Worm (Caenorhabditis elegans) whole organism, L1 larva: ENCODE measurements around the gene lrr-1.

ENCODE experiments used
- C16A3.4 ChIP-seq: fragments of 150-350 bp; optimal IDR thresholded peaks from 2 replicates; lab custom pipeline; 2014; ENCODE audit warnings: missing biosample characterization, missing genetic modification characterization
- F16B12.6 ChIP-seq: fragments of 150-350 bp; optimal IDR thresholded peaks from 2 replicates; lab custom pipeline; 2014; ENCODE audit warnings: missing biosample characterization, missing genetic modification characterization
- aha-1 ChIP-seq: fragments of 150-350 bp; optimal IDR thresholded peaks from 2 replicates; lab custom pipeline; 2014; ENCODE audit warnings: missing biosample characterization, missing genetic modification characterization
- aly-2 ChIP-seq: fragments of 150-350 bp; optimal IDR thresholded peaks from 2 replicates; lab custom pipeline; 2014; ENCODE audit warnings: missing biosample characterization, missing genetic modification characterization
- ama-1 ChIP-seq: fragments of 150-350 bp; optimal IDR thresholded peaks from 2 replicates; lab custom pipeline; 2014
- blmp-1 ChIP-seq: fragments of 150-350 bp; optimal IDR thresholded peaks from 2 replicates; lab custom pipeline; 2014; ENCODE audit warnings: missing biosample characterization, missing genetic modification characterization
- ceh-63 ChIP-seq: fragments of 200-800 bp; sonication (Bioruptor generic); optimal IDR thresholded peaks from 2 replicates; lab custom pipeline; 2018; ENCODE audit warnings: mild to moderate bottlenecking, missing genetic modification characterization, missing compliant biosample characterization
- ceh-8 ChIP-seq: fragments of 200-800 bp; sonication (Bioruptor generic); optimal IDR thresholded peaks from 2 replicates; lab custom pipeline; 2018; ENCODE audit warnings: mild to moderate bottlenecking, missing genetic modification characterization, moderate library complexity, missing compliant biosample characterization
- ceh-90 ChIP-seq: sonication (generic microtip); optimal IDR thresholded peaks from 2 replicates; lab custom pipeline; 2016; ENCODE audit warnings: missing genetic modification characterization, missing compliant biosample characterization
- ces-1 ChIP-seq: fragments of 150-350 bp; optimal IDR thresholded peaks from 2 replicates; lab custom pipeline; 2014; ENCODE audit warnings: missing biosample characterization, missing genetic modification reagents, missing genetic modification characterization
- dpl-1 ChIP-seq, 3 experiments: fragments of 150-350 bp in 2 of 3; sonication (generic microtip) in 1 of 3; optimal IDR thresholded peaks; 2 replicates each; lab custom pipeline; 2014 to 2017; ENCODE audit warnings: missing biosample characterization in 3 of 3, missing genetic modification characterization in 3 of 3, missing genetic modification reagents in 3 of 3
- efl-1 ChIP-seq, 4 experiments: fragments of 150-350 bp; optimal IDR thresholded peaks in 3 of 4; peaks in 1 of 4; 1 replicate in 1 of 4; 2 replicates in 3 of 4; lab custom pipeline; 2014; ENCODE audit warnings: missing biosample characterization in 2 of 4, missing genetic modification characterization in 2 of 4, missing genetic modification reagents in 2 of 4
- egl-13 ChIP-seq: sonication (generic microtip); optimal IDR thresholded peaks from 2 replicates; lab custom pipeline; 2016; ENCODE audit warnings: missing genotype, missing genetic modification reagents, missing genetic modification characterization, missing compliant biosample characterization
- elt-3 ChIP-seq, 6 experiments: fragments of 150-350 bp in 1 of 6; sonication (generic microtip); optimal IDR thresholded peaks; 2 replicates each; lab custom pipeline; 2017 to 2018; ENCODE audit warnings: missing biosample characterization in 6 of 6, missing genetic modification characterization in 6 of 6, inconsistent platforms in 1 of 6
- fkh-10 ChIP-seq: sonication (generic microtip); optimal IDR thresholded peaks from 2 replicates; lab custom pipeline; 2017; ENCODE audit warnings: missing biosample characterization, missing genetic modification reagents, missing genetic modification characterization
- fkh-4 ChIP-seq: sonication (generic microtip); optimal IDR thresholded peaks from 2 replicates; lab custom pipeline; 2016; ENCODE audit warnings: missing compliant biosample characterization, missing genetic modification characterization, borderline replicate concordance
- fos-1 ChIP-seq: fragments of 150-350 bp; optimal IDR thresholded peaks from 2 replicates; lab custom pipeline; 2014; ENCODE audit warnings: missing biosample characterization, missing genetic modification characterization
- hlh-17 ChIP-seq: fragments of 200-800 bp; sonication (Bioruptor generic); optimal IDR thresholded peaks from 2 replicates; lab custom pipeline; 2018; ENCODE audit warnings: missing genetic modification characterization, mild to moderate bottlenecking, missing compliant biosample characterization, moderate library complexity, borderline replicate concordance
- hlh-4 ChIP-seq: sonication (generic microtip); optimal IDR thresholded peaks from 2 replicates; lab custom pipeline; 2016; ENCODE audit warnings: mild to moderate bottlenecking, missing genetic modification characterization, missing compliant biosample characterization
- irx-1 ChIP-seq: sonication (generic microtip); optimal IDR thresholded peaks from 2 replicates; lab custom pipeline; 2016; ENCODE audit warnings: missing genetic modification characterization, missing compliant biosample characterization
- isw-1 ChIP-seq: fragments of 200-800 bp; sonication (Bioruptor generic); IDR thresholded peaks from 2 replicates; pipeline ENCODE4 v1.3.6; 2022; ENCODE audit warnings: missing genetic modification characterization, missing compliant biosample characterization
- jun-1 ChIP-seq: fragments of 150-350 bp; optimal IDR thresholded peaks from 2 replicates; lab custom pipeline; 2014; ENCODE audit warnings: missing biosample characterization, missing genetic modification reagents, missing genetic modification characterization
- lin-13 ChIP-seq: fragments of 150-350 bp; optimal IDR thresholded peaks from 2 replicates; lab custom pipeline; 2014; ENCODE audit warnings: missing biosample characterization, missing genetic modification reagents, missing genetic modification characterization
- lin-14 ChIP-seq: fragments of 200-800 bp; sonication (Bioruptor generic); optimal IDR thresholded peaks from 2 replicates; lab custom pipeline; 2018; ENCODE audit warnings: mild to moderate bottlenecking, missing genetic modification characterization, moderate library complexity, missing compliant biosample characterization
- lin-15B ChIP-seq: fragments of 150-350 bp; sonication (generic microtip); optimal IDR thresholded peaks from 3 replicates; lab custom pipeline; 2014; ENCODE audit warnings: missing biosample characterization, missing genetic modification characterization
- lir-3 ChIP-seq: sonication (generic microtip); optimal IDR thresholded peaks from 2 replicates; lab custom pipeline; 2016; ENCODE audit warnings: mild to moderate bottlenecking, missing genetic modification characterization, moderate library complexity, missing compliant biosample characterization; ENCODE audit not compliant: poor library complexity
- mab-9 ChIP-seq: fragments of 200-800 bp; sonication (Bioruptor generic); IDR thresholded peaks from 2 replicates; pipeline ENCODE4 v1.3.6; 2022; ENCODE audit warnings: missing genetic modification reagents, missing genetic modification characterization, missing compliant biosample characterization
- mef-2 ChIP-seq: fragments of 150-350 bp; optimal IDR thresholded peaks from 2 replicates; lab custom pipeline; 2014; ENCODE audit warnings: missing biosample characterization, missing genetic modification characterization
- mep-1 ChIP-seq: fragments of 150-350 bp; optimal IDR thresholded peaks from 2 replicates; lab custom pipeline; 2014; ENCODE audit warnings: missing biosample characterization, missing genetic modification characterization
- nhr-11 ChIP-seq: fragments of 150-350 bp; optimal IDR thresholded peaks from 2 replicates; lab custom pipeline; 2014; ENCODE audit warnings: missing biosample characterization, missing genetic modification characterization
- nhr-20 ChIP-seq: sonication (generic microtip); optimal IDR thresholded peaks from 2 replicates; lab custom pipeline; 2016; ENCODE audit warnings: mild to moderate bottlenecking, missing genetic modification characterization, missing compliant biosample characterization
- nhr-237 ChIP-seq: fragments of 150-350 bp; optimal IDR thresholded peaks from 2 replicates; lab custom pipeline; 2014; ENCODE audit warnings: missing biosample characterization, missing genetic modification characterization
- nhr-47 ChIP-seq: sonication (generic microtip); optimal IDR thresholded peaks from 2 replicates; lab custom pipeline; 2016; ENCODE audit warnings: mild to moderate bottlenecking, missing genetic modification characterization, moderate library complexity, missing compliant biosample characterization
- nhr-76 ChIP-seq: sonication (generic microtip); optimal IDR thresholded peaks from 2 replicates; lab custom pipeline; 2017; ENCODE audit warnings: missing biosample characterization, missing genetic modification characterization
- nhr-77 ChIP-seq: fragments of 150-350 bp; optimal IDR thresholded peaks from 2 replicates; lab custom pipeline; 2014; ENCODE audit warnings: missing biosample characterization, missing genetic modification characterization
- nhr-84 ChIP-seq: sonication (generic microtip); optimal IDR thresholded peaks from 2 replicates; lab custom pipeline; 2017; ENCODE audit warnings: missing biosample characterization, missing genetic modification characterization
- nhr-85 ChIP-seq: sonication (generic microtip); peaks from one replicate; lab custom pipeline; 2016; ENCODE audit warnings: missing genetic modification characterization, inconsistent platforms, missing compliant biosample characterization
- pag-3 ChIP-seq: sonication (generic microtip); optimal IDR thresholded peaks from 2 replicates; lab custom pipeline; 2017; ENCODE audit warnings: missing genetic modification characterization, mild to moderate bottlenecking, missing compliant biosample characterization, antibody characterized with exemption, borderline replicate concordance; ENCODE audit not compliant: insufficient read depth
- pax-3 ChIP-seq: fragments of 200-800 bp; sonication (Bioruptor generic); optimal IDR thresholded peaks from 2 replicates; lab custom pipeline; 2018; ENCODE audit warnings: mild to moderate bottlenecking, missing genetic modification characterization, moderate library complexity, missing compliant biosample characterization
- pqm-1 ChIP-seq: sonication (generic microtip); optimal IDR thresholded peaks from 3 replicates; lab custom pipeline; 2017; ENCODE audit warnings: missing biosample characterization, missing genetic modification characterization
- skn-1 ChIP-seq: fragments of 150-350 bp; optimal IDR thresholded peaks from 2 replicates; lab custom pipeline; 2014; ENCODE audit warnings: missing biosample characterization, missing genetic modification characterization
- snu-23 ChIP-seq: sonication (generic microtip); optimal IDR thresholded peaks from 2 replicates; lab custom pipeline; 2016; ENCODE audit warnings: missing genetic modification characterization, missing compliant biosample characterization
- sox-4 ChIP-seq: sonication (generic microtip); optimal IDR thresholded peaks from 2 replicates; lab custom pipeline; 2016; ENCODE audit warnings: missing genetic modification characterization, missing compliant biosample characterization
- tbx-2 ChIP-seq: sonication (generic microtip); optimal IDR thresholded peaks from 2 replicates; lab custom pipeline; 2016; ENCODE audit warnings: missing genetic modification characterization, missing compliant biosample characterization
- tlp-1 ChIP-seq: fragments of 150-350 bp; optimal IDR thresholded peaks from 2 replicates; lab custom pipeline; 2014; ENCODE audit warnings: missing biosample characterization, missing genetic modification characterization
- unc-130 ChIP-seq: fragments of 150-350 bp; optimal IDR thresholded peaks from 2 replicates; lab custom pipeline; 2017; ENCODE audit warnings: missing biosample characterization, missing genetic modification characterization, inconsistent platforms
- unc-30 ChIP-seq: sonication (generic microtip); optimal IDR thresholded peaks from 2 replicates; lab custom pipeline; 2017; ENCODE audit warnings: missing biosample characterization, missing genetic modification characterization
- unc-98 ChIP-seq: fragments of 200-800 bp; sonication (Bioruptor generic); IDR thresholded peaks from 2 replicates; pipeline ENCODE4 v1.3.6; 2022; ENCODE audit warnings: missing genetic modification characterization, missing compliant biosample characterization
- vab-15 ChIP-seq: sonication (generic microtip); optimal IDR thresholded peaks from 2 replicates; lab custom pipeline; 2017; ENCODE audit warnings: missing genotype, mild to moderate bottlenecking, missing genetic modification characterization, missing compliant biosample characterization
- ztf-4 ChIP-seq: fragments of 150-350 bp; optimal IDR thresholded peaks from 2 replicates; lab custom pipeline; 2014; ENCODE audit warnings: missing biosample characterization, missing genetic modification characterization

The lrr-1 gene

DNA sequence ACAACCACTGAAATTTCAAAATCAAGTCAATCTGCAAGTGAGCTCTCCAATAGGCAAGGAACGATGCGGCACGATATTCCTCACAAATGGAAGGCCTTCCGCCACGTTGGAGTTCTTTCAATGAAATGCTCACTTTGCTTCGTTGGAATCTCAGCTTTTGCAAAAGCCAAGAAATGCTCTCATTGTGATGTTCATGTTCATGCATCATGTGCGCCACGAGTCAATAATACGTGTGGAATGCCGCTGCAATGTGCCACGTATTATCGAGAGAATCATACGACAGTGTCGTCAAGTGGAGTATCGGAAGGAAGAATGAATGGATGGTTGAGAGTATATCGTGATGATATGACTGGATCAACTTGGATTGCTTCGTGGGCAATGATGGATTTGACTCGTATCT lies 34.4 kb downstream of the lrr-1 start:
- TF ChIP-seq elt-3 (tag; optimal IDR thresholded peaks at IDR 0.05; lab: Kevin White, UChicago) (no peak), mep-1 (tag; lab: Kevin White, UChicago) (no peak), efl-1 (optimal IDR thresholded peaks at IDR 0.05; lab: Kevin White, UChicago) (no peak), efl-1 (GFP tag; optimal IDR thresholded peaks at IDR 0.05 in 1 of 2; lab: Kevin White, UChicago) (peak in 1 of 2 experiments; percentile 94), ztf-4 (no peak), nhr-47 (tag; lab: Kevin White, UChicago) (no peak), fos-1 (no peak), fkh-4 (no peak), pqm-1 (tag; lab: Kevin White, UChicago) (no peak)

DNA sequence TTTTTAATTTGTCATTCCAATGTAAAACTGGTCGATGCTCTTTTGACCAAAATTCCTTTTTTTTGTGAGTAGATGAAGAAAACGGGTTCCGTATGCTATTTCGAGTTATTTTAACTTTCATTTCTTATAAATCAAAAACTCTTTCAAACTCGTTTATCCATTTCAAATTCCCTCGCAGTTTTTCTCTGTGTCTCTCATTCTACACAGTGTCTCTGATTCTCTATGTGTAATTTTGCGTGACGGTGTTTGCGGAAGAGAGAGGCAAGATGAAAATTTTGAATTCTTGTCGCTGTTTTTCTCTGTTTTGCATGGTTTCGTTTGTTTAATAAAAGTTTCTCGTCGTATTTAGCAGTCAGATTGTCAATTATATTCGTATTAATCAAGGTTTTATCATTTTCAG lies 37.1 kb downstream of the lrr-1 start, which contains the start of gene citk-2:
Gene citk-2 (plus strand): TSS at position 399 of the 400 bp plus-strand sequence.
- TF ChIP-seq nhr-237 (tag; lab: Kevin White, UChicago) (peak; percentile 50), F16B12.6 (tag; lab: Kevin White, UChicago) (peak; percentile 100), hlh-17 (GFP tag; lab: Kevin White, UChicago) (no peak), blmp-1 (tag; lab: Kevin White, UChicago) (no peak), pag-3 (tag; lab: Kevin White, UChicago) (no peak), lir-3 (tag; lab: Kevin White, UChicago) (peak; percentile 85), tbx-2 (peak; percentile 94), nhr-84 (tag; lab: Kevin White, UChicago) (peak; percentile 58), mep-1 (tag; lab: Kevin White, UChicago) (peak; percentile 98), jun-1 (peak; percentile 89), mab-9 (GFP tag; lab: Robert Waterston, UW) (peak; percentile 80), unc-98 (GFP tag; lab: Robert Waterston, UW) (peak; percentile 41; the same call in 1 of the 2 replicates), lin-13 (GFP tag; lab: Kevin White, UChicago) (peak; percentile 79), efl-1 (optimal IDR thresholded peaks at IDR 0.05; lab: Kevin White, UChicago) (peak; percentile 100), efl-1 (GFP tag; optimal IDR thresholded peaks at IDR 0.05 in 1 of 2; lab: Kevin White, UChicago) (peak; percentile 100), ces-1 (no peak), egl-13 (tag; lab: Kevin White, UChicago) (peak; percentile 85), aly-2 (tag; lab: Kevin White, UChicago) (peak; percentile 92), isw-1 (GFP tag; lab: Robert Waterston, UW) (peak; percentile 90), ceh-90 (tag; lab: Kevin White, UChicago) (peak; percentile 60), lin-14 (peak; percentile 88), mef-2 (tag; lab: Kevin White, UChicago) (no peak), fkh-10 (GFP tag; lab: Kevin White, UChicago) (peak; percentile 21), hlh-4 (tag; lab: Kevin White, UChicago) (no peak), C16A3.4 (peak; percentile 92), nhr-76 (tag; lab: Kevin White, UChicago) (no peak), nhr-11 (tag; lab: Kevin White, UChicago) (peak; percentile 86), pqm-1 (tag; lab: Kevin White, UChicago) (no peak), skn-1 (tag; lab: Kevin White, UChicago) (peak; percentile 94), ceh-8 (GFP tag; lab: Kevin White, UChicago) (peak; percentile 88), lin-15B (peak; percentile 77), fkh-4 (peak; percentile 67), sox-4 (no peak), snu-23 (GFP tag; lab: Kevin White, UChicago) (peak; percentile 96), unc-130 (tag; lab: Kevin White, UChicago) (peak; percentile 59), tlp-1 (tag; lab: Kevin White, UChicago) (no peak), dpl-1 (GFP tag; optimal IDR thresholded peaks at IDR 0.05; lab: Kevin White, UChicago) (peak; percentile 100), unc-30 (no peak), ama-1 (no peak), nhr-20 (tag; lab: Kevin White, UChicago) (peak; percentile 95), nhr-85 (peak; percentile 95), ztf-4 (peak; percentile 90), vab-15 (tag; lab: Kevin White, UChicago) (no peak), aha-1 (tag; lab: Kevin White, UChicago) (peak; percentile 50), nhr-77 (tag; lab: Kevin White, UChicago) (peak; percentile 61), nhr-47 (tag; lab: Kevin White, UChicago) (peak; percentile 96), ceh-63 (GFP tag; lab: Kevin White, UChicago) (no peak), pax-3 (tag; lab: Kevin White, UChicago) (peak; percentile 79), irx-1 (tag; lab: Kevin White, UChicago) (peak; percentile 84)
